Worm (Caenorhabditis elegans) whole organism, mixed stage, embryonic: ENCODE measurements around the gene col-132.

ENCODE experiments used
- blmp-1 ChIP-seq: fragments of 150-350 bp; optimal IDR thresholded peaks from 2 replicates; lab custom pipeline; 2014; ENCODE audit warnings: missing biosample characterization, missing genetic modification characterization
- ceh-83 ChIP-seq: fragments of 200-800 bp; sonication (Bioruptor generic); optimal IDR thresholded peaks from 2 replicates; lab custom pipeline; 2018; ENCODE audit warnings: mild to moderate bottlenecking, missing genetic modification characterization, missing compliant biosample characterization
- elt-3 ChIP-seq: fragments of 150-350 bp; optimal IDR thresholded peaks from 2 replicates; lab custom pipeline; 2014; ENCODE audit warnings: missing biosample characterization, missing genetic modification characterization
- lin-13 ChIP-seq: fragments of 150-350 bp; optimal IDR thresholded peaks from 2 replicates; lab custom pipeline; 2014; ENCODE audit warnings: missing biosample characterization, missing genetic modification characterization
- lin-32 ChIP-seq: fragments of 200-800 bp; sonication (Bioruptor generic); optimal IDR thresholded peaks from 2 replicates; lab custom pipeline; 2018; ENCODE audit warnings: mild to moderate bottlenecking, missing genetic modification characterization, missing compliant biosample characterization
- lsy-2 ChIP-seq: fragments of 150-350 bp; optimal IDR thresholded peaks from 2 replicates; lab custom pipeline; 2014; ENCODE audit warnings: missing biosample characterization, missing genetic modification characterization
- mab-5 ChIP-seq: fragments of 150-350 bp; optimal IDR thresholded peaks from 2 replicates; lab custom pipeline; 2014; ENCODE audit warnings: missing biosample characterization, missing genetic modification characterization
- nhr-237 ChIP-seq: fragments of 150-350 bp; optimal IDR thresholded peaks from 2 replicates; lab custom pipeline; 2014; ENCODE audit warnings: missing biosample characterization, missing genetic modification characterization
- nhr-28 ChIP-seq: fragments of 150-350 bp; optimal IDR thresholded peaks from 2 replicates; lab custom pipeline; 2014; ENCODE audit warnings: missing biosample characterization, missing genetic modification characterization
- pha-4 ChIP-seq: fragments of 150-350 bp; optimal IDR thresholded peaks from 2 replicates; lab custom pipeline; 2018; ENCODE audit warnings: missing biosample characterization, missing genetic modification reagents, missing genetic modification characterization
- snpc-4 ChIP-seq: fragments of 150-350 bp; optimal IDR thresholded peaks from 2 replicates; lab custom pipeline; 2014; ENCODE audit warnings: missing biosample characterization, missing genetic modification characterization
- sptf-1 ChIP-seq: sonication (generic microtip); optimal IDR thresholded peaks from 2 replicates; lab custom pipeline; 2017; ENCODE audit warnings: mild to moderate bottlenecking, missing genetic modification characterization, moderate library complexity, missing compliant biosample characterization
- tbx-8 ChIP-seq: fragments of 200-800 bp; sonication (Bioruptor generic); optimal IDR thresholded peaks from 2 replicates; lab custom pipeline; 2018; ENCODE audit warnings: mild to moderate bottlenecking, missing genetic modification characterization, moderate library complexity, missing compliant biosample characterization
- ztf-11 ChIP-seq: fragments of 150-350 bp; optimal IDR thresholded peaks from 2 replicates; lab custom pipeline; 2014; ENCODE audit warnings: missing biosample characterization, missing genetic modification characterization

DNA sequence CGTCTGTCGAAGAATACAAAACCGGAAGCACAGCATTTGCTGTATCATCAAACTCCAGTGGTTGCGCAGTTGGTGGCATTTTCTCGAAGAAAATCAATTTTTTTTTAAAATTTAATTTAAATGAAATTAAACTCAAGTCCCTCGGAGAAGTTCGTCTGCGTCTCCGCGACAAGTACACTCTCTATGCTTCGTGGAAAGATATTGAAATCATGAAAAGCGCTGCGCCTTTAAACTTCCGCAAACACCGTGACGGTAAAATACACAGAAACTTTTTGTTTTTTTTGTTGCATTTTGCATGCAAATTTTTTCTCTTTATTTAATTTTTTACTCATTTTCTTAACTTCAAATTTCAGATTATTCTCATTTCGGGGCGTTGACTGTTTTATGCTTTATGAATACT is 7.8 kb upstream of the col-132 start, which contains the start of the genes dli-1, tin-9.2 and exos-4.1:
- peak; percentile 63 for TF ChIP-seq lsy-2
- TF ChIP-seq tbx-8 (GFP tag; lab: Kevin White, UChicago), result no peak
- TF ChIP-seq elt-3 (tag; lab: Kevin White, UChicago), result no peak
- no peak for TF ChIP-seq nhr-28 (tag; lab: Kevin White, UChicago)
- TF ChIP-seq sptf-1 (tag; lab: Kevin White, UChicago), result no peak
- no peak for TF ChIP-seq lin-32 (GFP tag; lab: Kevin White, UChicago)
- TF ChIP-seq ceh-83 (GFP tag; lab: Kevin White, UChicago), result no peak
- peak; percentile 22 for TF ChIP-seq nhr-237
- no peak for TF ChIP-seq snpc-4 (tag; lab: Kevin White, UChicago)
- TF ChIP-seq mab-5 (tag; lab: Kevin White, UChicago), result no peak
- peak; percentile 34 for TF ChIP-seq lin-13 (tag; lab: Kevin White, UChicago)
- TF ChIP-seq ztf-11 (tag; lab: Kevin White, UChicago), result no peak
- TF ChIP-seq pha-4 (tag; lab: Kevin White, UChicago), result peak; percentile 23
- TF ChIP-seq blmp-1, result no peak
